Fruit fly (Drosophila melanogaster) whole organism, embryonic: ENCODE measurements around the gene CG11454.

ENCODE experiments used
- Abd-B ChIP-seq: fragments of 200-800 bp; sonication (Bioruptor generic); optimal IDR thresholded peaks from 2 replicates; lab custom pipeline; 2018; ENCODE audit warnings: missing biosample characterization, mild to moderate bottlenecking, missing genetic modification characterization, moderate library complexity
- BtbVII ChIP-seq: fragments of 200-800 bp; sonication (Bioruptor generic); optimal IDR thresholded peaks from 3 replicates; lab custom pipeline; 2017; ENCODE audit warnings: missing biosample characterization, mild to moderate bottlenecking, missing genetic modification characterization
- CG10209 ChIP-seq: fragments of 200-800 bp; sonication (Bioruptor generic); optimal IDR thresholded peaks from 3 replicates; lab custom pipeline; 2017; ENCODE audit warnings: missing biosample characterization, mild to moderate bottlenecking, missing genetic modification characterization, missing genetic modification reagents
- CG1024 ChIP-seq: fragments of 200-800 bp; sonication (Bioruptor generic); IDR thresholded peaks from 2 replicates; pipeline ENCODE4 v1.3.6; 2022; ENCODE audit warnings: missing biosample characterization, missing genetic modification characterization
- CG10979 ChIP-seq: fragments of 200-800 bp; sonication (Bioruptor generic); optimal IDR thresholded peaks from 2 replicates; lab custom pipeline; 2018; ENCODE audit warnings: missing biosample characterization, mild to moderate bottlenecking, missing genetic modification characterization, moderate library complexity
- CG12071 ChIP-seq: fragments of 200-800 bp; sonication (Bioruptor generic); optimal IDR thresholded peaks from 3 replicates; lab custom pipeline; 2018; ENCODE audit warnings: missing biosample characterization, mild to moderate bottlenecking, missing genetic modification characterization
- CG12299 ChIP-seq: fragments of 200-800 bp; sonication (Bioruptor generic); optimal IDR thresholded peaks from 2 replicates; lab custom pipeline; 2018; ENCODE audit warnings: missing biosample characterization, mild to moderate bottlenecking, missing genetic modification characterization
- CG12769 ChIP-seq: fragments of 200-800 bp; sonication (Bioruptor generic); optimal IDR thresholded peaks from 2 replicates; lab custom pipeline; 2019; ENCODE audit warnings: missing biosample characterization, mild to moderate bottlenecking, missing genetic modification characterization, moderate library complexity
- CG14441 ChIP-seq: fragments of 200-800 bp; sonication (Bioruptor generic); IDR thresholded peaks from 2 replicates; pipeline ENCODE4 v1.3.6; 2022; ENCODE audit warnings: missing biosample characterization, missing genetic modification characterization
- CG15601 ChIP-seq: fragments of 200-800 bp; sonication (Bioruptor generic); optimal IDR thresholded peaks from 3 replicates; lab custom pipeline; 2019; ENCODE audit warnings: missing biosample characterization, mild to moderate bottlenecking, missing genetic modification characterization, moderate library complexity
- CG17359 ChIP-seq: fragments of 200-800 bp; sonication (Bioruptor generic); optimal IDR thresholded peaks from 3 replicates; lab custom pipeline; 2018; ENCODE audit warnings: missing biosample characterization, mild to moderate bottlenecking, missing genetic modification characterization, moderate library complexity
- CG17802 ChIP-seq: fragments of 200-800 bp; sonication (Bioruptor generic); optimal IDR thresholded peaks from 2 replicates; lab custom pipeline; 2018; ENCODE audit warnings: missing biosample characterization, mild to moderate bottlenecking, missing genetic modification characterization, moderate library complexity
- CG17912 ChIP-seq: fragments of 200-800 bp; sonication (Bioruptor generic); optimal IDR thresholded peaks from 2 replicates; lab custom pipeline; 2018; ENCODE audit warnings: missing biosample characterization, mild to moderate bottlenecking, missing genetic modification characterization
- CG18262 ChIP-seq: fragments of 200-800 bp; optimal IDR thresholded peaks from 3 replicates; lab custom pipeline; 2019; ENCODE audit warnings: missing biosample characterization, mild to moderate bottlenecking, missing genetic modification characterization, moderate library complexity
- CG18599 ChIP-seq: fragments of 200-800 bp; sonication (Bioruptor generic); optimal IDR thresholded peaks from 3 replicates; lab custom pipeline; 2017; ENCODE audit warnings: missing biosample characterization, missing genetic modification characterization, mild to moderate bottlenecking, moderate library complexity, missing genetic modification reagents
- CG2712 ChIP-seq: fragments of 200-800 bp; optimal IDR thresholded peaks from 3 replicates; lab custom pipeline; 2019; ENCODE audit warnings: missing biosample characterization, mild to moderate bottlenecking, missing genetic modification characterization, moderate library complexity
- CG2889 ChIP-seq: fragments of 200-800 bp; sonication (Bioruptor generic); IDR thresholded peaks from 3 replicates; pipeline ENCODE4 v1.3.6; 2022; ENCODE audit warnings: missing biosample characterization, missing genetic modification characterization
- CG30431 ChIP-seq: fragments of 200-800 bp; sonication (Bioruptor generic); optimal IDR thresholded peaks from 2 replicates; lab custom pipeline; 2017; ENCODE audit warnings: missing biosample characterization, missing genetic modification characterization
- CG31224 ChIP-seq: fragments of 200-800 bp; sonication (Bioruptor generic); IDR thresholded peaks from 2 replicates; pipeline ENCODE4 v1.3.6; 2022; ENCODE audit warnings: missing biosample characterization, missing genetic modification characterization
- CG32772 ChIP-seq: fragments of 200-800 bp; sonication (Bioruptor generic); IDR thresholded peaks from 2 replicates; pipeline ENCODE4 v1.3.6; 2022; ENCODE audit warnings: missing biosample characterization, missing genetic modification characterization
- CG33213 ChIP-seq: fragments of 200-800 bp; sonication (Bioruptor generic); optimal IDR thresholded peaks from 3 replicates; lab custom pipeline; 2016; ENCODE audit warnings: missing biosample characterization, missing genetic modification characterization
- CG34376 ChIP-seq: fragments of 200-800 bp; sonication (Bioruptor generic); optimal IDR thresholded peaks from 2 replicates; lab custom pipeline; 2018; ENCODE audit warnings: missing biosample characterization, mild to moderate bottlenecking, missing genetic modification characterization
- CG3995 ChIP-seq: fragments of 200-800 bp; sonication (Bioruptor generic); optimal IDR thresholded peaks from 3 replicates; lab custom pipeline; 2016; ENCODE audit warnings: missing biosample characterization, missing genetic modification characterization
- CG4282 ChIP-seq: fragments of 200-800 bp; sonication (Bioruptor generic); optimal IDR thresholded peaks from 2 replicates; lab custom pipeline; 2016; ENCODE audit warnings: missing biosample characterization, missing genetic modification characterization
- CG6689 ChIP-seq: fragments of 200-800 bp; sonication (Bioruptor generic); IDR thresholded peaks from 2 replicates; pipeline ENCODE4 v1.3.6; 2022; ENCODE audit warnings: missing biosample characterization, missing genetic modification characterization
- CG7987 ChIP-seq: fragments of 200-800 bp; sonication (Bioruptor generic); optimal IDR thresholded peaks from 2 replicates; lab custom pipeline; 2018; ENCODE audit warnings: missing biosample characterization, mild to moderate bottlenecking, missing genetic modification characterization, moderate library complexity
- Doc2 ChIP-seq: fragments of 200-800 bp; sonication (Bioruptor generic); IDR thresholded peaks from 2 replicates; pipeline ENCODE4 v1.3.6; 2022; ENCODE audit warnings: missing biosample characterization, missing genetic modification characterization
- Dref ChIP-seq: fragments of 200-800 bp; sonication (Bioruptor generic); IDR thresholded peaks from 2 replicates; pipeline ENCODE4 v1.3.6; 2022; ENCODE audit warnings: missing biosample characterization, missing genetic modification characterization
- HHEX ChIP-seq: fragments of 200-800 bp; sonication (Bioruptor generic); optimal IDR thresholded peaks from 3 replicates; lab custom pipeline; 2017; ENCODE audit warnings: missing biosample characterization, mild to moderate bottlenecking, missing genetic modification characterization, missing genetic modification reagents
- Hmr ChIP-seq: fragments of 200-800 bp; sonication (Bioruptor generic); optimal IDR thresholded peaks from 3 replicates; lab custom pipeline; 2017; ENCODE audit warnings: mild to moderate bottlenecking, missing biosample characterization, missing genetic modification reagents, missing genetic modification characterization
- Hr78 ChIP-seq, 2 experiments: fragments of 200-800 bp in 1 of 2; fragments of >200 bp in 1 of 2; sonication (Bioruptor generic) in 1 of 2; optimal IDR thresholded peaks; 2 replicates each; lab custom pipeline; 2017 to 2019; ENCODE audit warnings: missing biosample characterization in 2 of 2, missing genetic modification characterization in 2 of 2, mild to moderate bottlenecking in 1 of 2, moderate library complexity in 1 of 2
- Kr ChIP-seq: fragments of 200-800 bp; sonication (Bioruptor generic); optimal IDR thresholded peaks from 2 replicates; lab custom pipeline; 2017; ENCODE audit warnings: missing biosample characterization, mild to moderate bottlenecking, missing genetic modification characterization
- NC2α ChIP-seq: fragments of 200-800 bp; sonication (Bioruptor generic); optimal IDR thresholded peaks from 2 replicates; lab custom pipeline; 2016; ENCODE audit warnings: missing biosample characterization, missing genetic modification characterization
- Sox102F ChIP-seq: fragments of 200-800 bp; sonication (Bioruptor generic); optimal IDR thresholded peaks from 2 replicates; lab custom pipeline; 2018; ENCODE audit warnings: missing biosample characterization, mild to moderate bottlenecking, missing genetic modification characterization, moderate library complexity
- Taf1 ChIP-seq: fragments of 200-800 bp; sonication (Bioruptor generic); IDR thresholded peaks from 2 replicates; pipeline ENCODE4 v1.3.6; 2022; ENCODE audit warnings: missing biosample characterization, missing genetic modification characterization
- br ChIP-seq: fragments of >200 bp; optimal IDR thresholded peaks from 2 replicates; lab custom pipeline; 2017
- btn ChIP-seq: fragments of 200-800 bp; sonication (Bioruptor generic); optimal IDR thresholded peaks from 2 replicates; lab custom pipeline; 2016; ENCODE audit warnings: missing biosample characterization, missing genetic modification characterization
- cas ChIP-seq: fragments of 200-800 bp; sonication (Bioruptor generic); IDR thresholded peaks from 2 replicates; pipeline ENCODE4 v1.3.6; 2022; ENCODE audit warnings: missing biosample characterization, missing genetic modification characterization
- disco-r ChIP-seq: fragments of 200-800 bp; sonication (Bioruptor generic); optimal IDR thresholded peaks from 2 replicates; lab custom pipeline; 2016; ENCODE audit warnings: missing biosample characterization, missing genetic modification characterization
- dm ChIP-seq: fragments of 200-800 bp; sonication (Bioruptor generic); optimal IDR thresholded peaks from 3 replicates; lab custom pipeline; 2016; ENCODE audit warnings: missing biosample characterization, missing genetic modification characterization
- ftz-f1 ChIP-seq: fragments of 200-800 bp; sonication (Bioruptor generic); optimal IDR thresholded peaks from 2 replicates; lab custom pipeline; 2016; ENCODE audit warnings: missing biosample characterization, missing genetic modification characterization
- gcm ChIP-seq: fragments of 200-800 bp; sonication (Bioruptor generic); optimal IDR thresholded peaks from 2 replicates; lab custom pipeline; 2019; ENCODE audit warnings: missing biosample characterization, mild to moderate bottlenecking, missing genetic modification characterization, moderate library complexity
- knrl ChIP-seq: fragments of 200-800 bp; sonication (Bioruptor generic); IDR thresholded peaks from 3 replicates; pipeline ENCODE4 v1.3.6; 2022; ENCODE audit warnings: missing biosample characterization, missing genetic modification characterization; ENCODE audit not compliant: partially characterized antibody
- lbe ChIP-seq: fragments of 200-800 bp; sonication (Bioruptor generic); optimal IDR thresholded peaks from 2 replicates; lab custom pipeline; 2016; ENCODE audit warnings: missing biosample characterization, mild to moderate bottlenecking, missing genetic modification characterization
- lilli ChIP-seq: fragments of 200-800 bp; sonication (Bioruptor generic); optimal IDR thresholded peaks from 3 replicates; lab custom pipeline; 2016; ENCODE audit warnings: missing biosample characterization, missing genetic modification characterization
- ro ChIP-seq: fragments of 200-800 bp; sonication (Bioruptor generic); IDR thresholded peaks from 2 replicates; pipeline ENCODE4 v1.3.6; 2022; ENCODE audit warnings: missing biosample characterization, missing genetic modification characterization
- so ChIP-seq: fragments of 200-800 bp; sonication (Bioruptor generic); IDR thresholded peaks from 3 replicates; pipeline ENCODE4 v1.3.6; 2022; ENCODE audit warnings: missing biosample characterization, missing genetic modification characterization
- sr ChIP-seq: fragments of 200-800 bp; sonication (Bioruptor generic); IDR thresholded peaks from 3 replicates; pipeline ENCODE4 v1.3.6; 2022; ENCODE audit warnings: missing biosample characterization, missing genetic modification characterization
- trem ChIP-seq: fragments of 200-800 bp; optimal IDR thresholded peaks from 3 replicates; lab custom pipeline; 2019; ENCODE audit warnings: missing biosample characterization, mild to moderate bottlenecking, missing genetic modification characterization, moderate library complexity

Gene CG11454

DNA sequence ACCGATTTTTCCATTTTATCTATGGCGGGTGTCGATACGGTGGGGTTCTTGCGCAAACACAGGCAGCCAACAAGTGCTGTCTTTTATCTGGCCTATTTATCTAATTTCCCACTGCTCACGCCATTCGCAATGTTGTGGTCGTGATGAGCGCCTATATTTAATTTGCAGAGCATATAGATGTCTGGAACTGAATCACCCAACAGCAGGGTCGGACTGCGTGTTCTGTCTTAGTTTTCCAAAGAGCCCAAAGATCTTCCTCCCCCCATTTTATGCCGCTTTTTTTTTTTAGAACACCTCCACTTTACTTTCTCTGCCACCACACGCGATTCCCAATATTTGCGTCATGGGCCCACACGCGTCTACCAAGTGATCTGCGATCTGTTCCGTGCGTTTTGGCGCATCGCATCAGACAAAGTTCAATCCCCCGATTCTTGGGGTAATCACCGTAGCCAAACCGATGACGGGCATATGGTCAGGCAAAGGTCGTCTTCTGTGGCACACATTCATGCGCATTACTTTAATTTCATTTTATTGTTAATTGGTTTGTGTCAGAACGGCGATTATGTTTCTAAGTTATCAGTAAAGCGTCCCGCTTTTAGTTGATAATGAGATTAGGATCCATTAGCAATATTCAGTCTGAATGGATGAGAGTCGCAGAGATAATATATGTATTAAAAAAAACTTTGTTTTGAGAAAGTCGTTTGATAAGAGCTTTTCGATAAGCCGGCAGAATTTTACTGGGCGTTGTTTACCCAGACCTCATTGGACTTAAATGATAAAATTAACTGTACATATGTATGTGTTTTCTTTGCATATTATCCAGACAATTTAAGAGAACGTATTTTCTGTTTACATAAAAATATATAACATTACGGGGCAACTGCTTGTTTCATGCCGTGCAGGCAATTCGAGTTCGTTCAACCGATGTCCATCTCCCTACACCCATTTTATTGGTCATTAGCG is 6.1 kb upstream of the CG11454 start (continued):
- TF ChIP-seq sr (0 out of 3 replicates have a peak, but pooled peaks have one; percentile 37), CG18599 (GFP tag; lab: Kevin White, UChicago) (peak; percentile 20), CG7987 (GFP tag; lab: Kevin White, UChicago) (peak; percentile 79), Sox102F (GFP tag; lab: Kevin White, UChicago) (no peak), gcm (GFP tag; lab: Kevin White, UChicago) (no peak), so (0 out of 3 replicates have a peak, but pooled peaks have one; percentile 58), cas (no peak), CG12071 (GFP tag; lab: Kevin White, UChicago) (no peak), CG34376 (peak; percentile 74), CG1024 (0 out of 2 replicates have a peak, but pooled peaks have one; percentile 9), CG2712 (tag; lab: Kevin White, UChicago) (no peak), Hr78 (GFP tag; optimal IDR thresholded peaks at IDR 0.05; lab: Kevin White, UChicago) (peak in 1 of 2 experiments; percentile 55), Abd-B (no peak), ftz-f1 (no peak), CG12299 (tag; lab: Kevin White, UChicago) (no peak), CG33213 (GFP tag; lab: Kevin White, UChicago) (no peak), CG32772 (GFP tag; lab: Robert Waterston, UW) (no peak), lilli (GFP tag; lab: Kevin White, UChicago) (no peak), lbe (GFP tag; lab: Kevin White, UChicago) (peak; percentile 9), trem (no peak), CG12769 (tag; lab: Kevin White, UChicago) (peak; percentile 81), Hmr (GFP tag; lab: Kevin White, UChicago) (peak; percentile 28), CG2889 (GFP tag; lab: Robert Waterston, UW) (no peak), CG6689 (GFP tag; lab: Robert Waterston, UW) (no peak)
- TF ChIP-seq, all 482 proteins: peak for 26

DNA sequence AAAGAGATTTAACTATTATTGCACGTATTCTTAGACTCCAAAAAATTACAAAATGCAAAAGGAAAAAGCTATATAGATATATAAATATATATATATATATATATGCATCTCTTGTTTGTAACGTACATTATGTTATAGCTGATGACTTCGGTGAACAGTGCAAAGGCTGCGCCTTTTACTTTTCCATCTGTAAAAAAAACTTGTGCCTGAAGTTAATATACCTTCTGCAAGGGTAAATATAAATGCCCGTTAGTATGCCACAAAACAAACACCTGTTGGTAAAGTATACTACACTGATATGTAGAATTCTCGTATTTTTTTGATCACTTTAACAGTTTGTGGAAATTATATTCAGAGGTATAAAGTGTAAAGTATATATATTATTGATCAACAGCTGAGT is 5.1 kb upstream of the CG11454 start:
- TF ChIP-seq ro (GFP tag; lab: Robert Waterston, UW) (no peak), knrl (GFP tag; lab: Robert Waterston, UW) (no peak), HHEX (peak; percentile 28), Doc2 (GFP tag; lab: Robert Waterston, UW) (no peak), Taf1 (GFP tag; lab: Robert Waterston, UW) (no peak), disco-r (no peak), CG4282 (no peak), CG15601 (no peak), CG17912 (GFP tag; lab: Kevin White, UChicago) (no peak), Kr (GFP tag; lab: Kevin White, UChicago) (no peak), br (lab: Kevin White, UChicago) (no peak), NC2α (GFP tag; lab: Kevin White, UChicago) (no peak), CG10209 (no peak), CG30431 (GFP tag; lab: Kevin White, UChicago) (no peak), Abd-B (no peak), CG18262 (tag; lab: Kevin White, UChicago) (no peak), CG17359 (peak; percentile 17), Dref (no peak), CG3995 (no peak), CG17802 (tag; lab: Kevin White, UChicago) (no peak), CG34376 (no peak), CG10979 (tag; lab: Kevin White, UChicago) (no peak), CG31224 (no peak), BtbVII (peak; percentile 1), CG14441 (GFP tag; lab: Robert Waterston, UW) (no peak), dm (GFP tag; lab: Kevin White, UChicago) (no peak), btn (no peak)
